Fruit fly (Drosophila melanogaster): ENCODE results near the gene CG11134.

Gene CG11134

dm6 chrX:13758989-13759549 is 21.3 kb downstream of the CG11134 start, which contains the start of gene Yp3:
Gene Yp3, plus strand, starts transcription at chrX:13759546.
- TF ChIP-seq CG2712 (tag; optimal IDR thresholded peaks at IDR 0.05): no peak
- TF ChIP-seq CG13775 (GFP tag; optimal IDR thresholded peaks at IDR 0.05): no peak
- TF ChIP-seq CG9215 (GFP tag; IDR thresholded peaks at IDR 0.05): no peak
- no peak for TF ChIP-seq HmgD (GFP tag; optimal IDR thresholded peaks at IDR 0.05)
- TF ChIP-seq CG10147 (GFP tag; optimal IDR thresholded peaks at IDR 0.05): no peak
- TF ChIP-seq CG17385 (GFP tag; optimal IDR thresholded peaks at IDR 0.05): no peak
- TF ChIP-seq Hand (GFP tag; optimal IDR thresholded peaks at IDR 0.05): no peak
- TF ChIP-seq CG4404 (GFP tag; IDR thresholded peaks at IDR 0.05): no peak
- no peak for TF ChIP-seq Doc2 (GFP tag; IDR thresholded peaks at IDR 0.05)
- no peak for TF ChIP-seq CG11696 (GFP tag; IDR thresholded peaks at IDR 0.05)
- no peak for TF ChIP-seq exex (tag; optimal IDR thresholded peaks at IDR 0.05)
- TF ChIP-seq wdn (GFP tag; IDR thresholded peaks at IDR 0.05): no peak
- no peak for TF ChIP-seq grn (GFP tag; optimal IDR thresholded peaks at IDR 0.05)
- no peak for TF ChIP-seq ERR (GFP tag; optimal IDR thresholded peaks at IDR 0.05)

- TF ChIP-seq Trl (optimal IDR thresholded peaks at IDR 0.05) (peak; percentile 63 to 78), Trl (GFP tag; optimal IDR thresholded peaks at IDR 0.05) (no peak), nom (GFP tag; optimal IDR thresholded peaks at IDR 0.05) (peak; percentile 64), ewg (GFP tag; optimal IDR thresholded peaks at IDR 0.05) (peak; percentile 32), CG13894 (tag; optimal IDR thresholded peaks at IDR 0.05) (peak; percentile 96), CG3065 (GFP tag; optimal IDR thresholded peaks at IDR 0.05) (no peak), CG1832 (GFP tag; optimal IDR thresholded peaks at IDR 0.05) (peak; percentile 18), p53 (GFP tag; optimal IDR thresholded peaks at IDR 0.05) (peak; percentile 100), CG8924 (tag; optimal IDR thresholded peaks at IDR 0.05) (no peak), pros (GFP tag; optimal IDR thresholded peaks at IDR 0.05) (peak; percentile 16), Med (GFP tag) (peak; percentile 46), knrl (GFP tag; IDR thresholded peaks at IDR 0.05; ENCODE audit: partially characterized antibody) (no peak), ERR (GFP tag; optimal IDR thresholded peaks at IDR 0.05) (peak; percentile 24), sd (tag; optimal IDR thresholded peaks at IDR 0.05) (peak; percentile 51)
Measured at dm6 chrX:13761762-13762371, 24.1 kb downstream of the CG11134 start.

DNA sequence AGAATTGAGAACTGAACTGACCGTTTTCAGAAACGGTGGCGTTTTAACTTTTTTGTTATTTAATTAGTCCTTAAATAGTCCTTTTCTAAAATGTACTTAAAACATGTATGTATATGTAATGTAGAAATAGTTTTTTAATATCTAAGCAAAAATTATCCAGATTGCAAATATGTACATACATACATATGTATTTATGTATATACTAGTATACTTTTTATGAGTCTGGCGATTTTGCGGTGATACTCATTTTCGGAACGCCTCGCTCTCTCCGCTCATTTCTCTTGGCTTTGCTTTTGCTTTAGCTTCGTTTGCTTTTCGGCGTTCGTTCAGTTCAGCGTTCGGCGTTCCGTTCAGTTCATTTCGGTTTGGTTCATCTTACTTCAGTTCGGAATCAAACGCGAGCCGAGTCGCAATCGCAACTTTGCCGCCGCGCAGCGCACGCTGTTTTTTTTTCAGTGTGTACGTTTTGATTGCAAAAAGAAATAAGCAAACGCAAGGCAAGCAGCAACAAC is 24.7 kb downstream of the CG11134 start, which contains the start of gene rdgB:
TSS of gene rdgB (plus strand) at position 381 of the 512 bp plus-strand sequence.
- TF ChIP-seq CG15073 (GFP tag; optimal IDR thresholded peaks at IDR 0.05) (no peak), Hey (tag; optimal IDR thresholded peaks at IDR 0.05) (no peak), CG6272 (GFP tag; IDR thresholded peaks at IDR 0.05) (no peak), eve (GFP tag; optimal IDR thresholded peaks at IDR 0.05) (peak in 1 of 2 experiments; percentile 92), Chrac-16 (GFP tag; optimal IDR thresholded peaks at IDR 0.05) (peak; percentile 62), CG4820 (GFP tag; optimal IDR thresholded peaks at IDR 0.05) (peak; percentile 77), CG4282 (GFP tag; optimal IDR thresholded peaks at IDR 0.05) (no peak), HHEX (GFP tag; optimal IDR thresholded peaks at IDR 0.05) (peak; percentile 82), CG14441 (GFP tag; IDR thresholded peaks at IDR 0.05) (peak; percentile 62; the same call in 1 of the 2 replicates), CG4328 (GFP tag; optimal IDR thresholded peaks at IDR 0.05) (peak; percentile 64), CG7271 (tag; optimal IDR thresholded peaks at IDR 0.05) (no peak), CG17612 (GFP tag; IDR thresholded peaks at IDR 0.05) (no peak), Xbp1 (GFP tag; optimal IDR thresholded peaks at IDR 0.05) (peak; percentile 81), gfzf (GFP tag; optimal IDR thresholded peaks at IDR 0.05) (no peak), dmrt99B (tag; optimal IDR thresholded peaks at IDR 0.05) (peak; percentile 91), Sry-δ (GFP tag; optimal IDR thresholded peaks at IDR 0.05) (no peak), CG8089 (GFP tag; optimal IDR thresholded peaks at IDR 0.05) (no peak), Optix (GFP tag; IDR thresholded peaks at IDR 0.05) (peak; percentile 20; the same call in 1 of the 3 replicates), CG30020 (tag; optimal IDR thresholded peaks at IDR 0.05) (peak; percentile 36), CG9609 (GFP tag; optimal IDR thresholded peaks at IDR 0.05) (peak; percentile 11), Poxn (GFP tag; IDR thresholded peaks at IDR 0.05) (no peak; the same call in 1 of the 2 replicates)

All from whole organism, embryonic.